Worm (Caenorhabditis elegans): ENCODE results near the gene Y69A2AR.47.

ce11 chrIV:2563969-2564368, 33.5 kb upstream of the Y69A2AR.47 start, which contains the start of gene Y69A2AR.24:
- TF ChIP-seq tab-1 (GFP tag; IDR thresholded peaks at IDR 0.05) (no peak), klf-2 (GFP tag; conservative IDR thresholded peaks at IDR 0.05) (no peak), flt-1 (GFP tag; IDR thresholded peaks at IDR 0.05) (no peak), cog-1 (tag; optimal IDR thresholded peaks at IDR 0.05) (no peak), ztf-29 (GFP tag; IDR thresholded peaks at IDR 0.05) (no peak), ref-1 (GFP tag; conservative IDR thresholded peaks at IDR 0.05) (no peak)
